Worm (Caenorhabditis elegans) whole organism, L2 larva: Measurements from ENCODE around the gene srv-34.

Source experiments
- egl-27 ChIP-seq: sonication (generic microtip); optimal IDR thresholded peaks from 3 replicates; lab custom pipeline; 2017; ENCODE audit warnings: missing biosample characterization, missing genetic modification reagents, missing genetic modification characterization
- fos-1 ChIP-seq: fragments of 150-350 bp; optimal IDR thresholded peaks from 2 replicates; lab custom pipeline; 2014; ENCODE audit warnings: missing biosample characterization, missing genetic modification characterization
- gmeb-1 ChIP-seq: fragments of 150-350 bp; optimal IDR thresholded peaks from 2 replicates; lab custom pipeline; 2014; ENCODE audit warnings: missing biosample characterization, missing genetic modification characterization
- nhr-11 ChIP-seq: fragments of 150-350 bp; optimal IDR thresholded peaks from 2 replicates; lab custom pipeline; 2014; ENCODE audit warnings: missing biosample characterization, missing genetic modification characterization
- nhr-12 ChIP-seq: fragments of 150-350 bp; optimal IDR thresholded peaks from 2 replicates; lab custom pipeline; 2014; ENCODE audit warnings: missing biosample characterization, missing genetic modification characterization
- nhr-237 ChIP-seq: fragments of 150-350 bp; optimal IDR thresholded peaks from 2 replicates; lab custom pipeline; 2014; ENCODE audit warnings: missing biosample characterization, missing genetic modification characterization
- sma-9 ChIP-seq, 2 experiments: fragments of 150-350 bp in 1 of 2; sonication (generic microtip) in 1 of 2; optimal IDR thresholded peaks; 2 replicates each; lab custom pipeline; 2014 to 2016; ENCODE audit warnings: missing genetic modification characterization in 2 of 2, mild to moderate bottlenecking in 1 of 2, missing biosample characterization in 1 of 2, missing compliant biosample characterization in 1 of 2, missing genetic modification reagents in 1 of 2, moderate library complexity in 1 of 2
- snpc-4 ChIP-seq: fragments of 150-350 bp; optimal IDR thresholded peaks from 2 replicates; lab custom pipeline; 2014; ENCODE audit warnings: missing biosample characterization, missing genetic modification characterization

ce11 chrV:16336326-16336725 lies 38.2 kb downstream of the srv-34 start, which contains the start of gene srw-87:
- TF ChIP-seq fos-1: no peak
- no peak for TF ChIP-seq nhr-12 (tag; lab: Kevin White, UChicago)
- no peak for TF ChIP-seq nhr-11 (tag; lab: Kevin White, UChicago)
- TF ChIP-seq snpc-4 (tag; lab: Kevin White, UChicago): no peak
- no peak for TF ChIP-seq sma-9 (GFP tag; optimal IDR thresholded peaks at IDR 0.05; lab: Kevin White, UChicago)
- no peak for TF ChIP-seq sma-9 (tag; optimal IDR thresholded peaks at IDR 0.05; lab: Kevin White, UChicago)
- no peak for TF ChIP-seq gmeb-1 (tag; lab: Kevin White, UChicago)
- no peak for TF ChIP-seq nhr-237 (tag; lab: Kevin White, UChicago)
- TF ChIP-seq egl-27: no peak
